Fruit fly (Drosophila melanogaster) whole organism, embryonic: ENCODE measurements around the gene MtnD.

Experiments used
- Asciz ChIP-seq: fragments of 200-800 bp; sonication (Bioruptor generic); optimal IDR thresholded peaks from 2 replicates; lab custom pipeline; 2017; ENCODE audit warnings: missing biosample characterization, mild to moderate bottlenecking, missing genetic modification characterization, missing genetic modification reagents
- Bteb2 ChIP-seq: fragments of 200-800 bp; sonication (Bioruptor generic); optimal IDR thresholded peaks from 2 replicates; lab custom pipeline; 2016; ENCODE audit warnings: missing biosample characterization, missing genetic modification characterization
- CG1024 ChIP-seq: fragments of 200-800 bp; sonication (Bioruptor generic); IDR thresholded peaks from 2 replicates; pipeline ENCODE4 v1.3.6; 2022; ENCODE audit warnings: missing biosample characterization, missing genetic modification characterization
- CG10267 ChIP-seq: fragments of 200-800 bp; sonication (Bioruptor generic); optimal IDR thresholded peaks from 2 replicates; lab custom pipeline; 2018; ENCODE audit warnings: missing biosample characterization, mild to moderate bottlenecking, missing genetic modification characterization, moderate library complexity
- CG10462 ChIP-seq: fragments of 200-800 bp; sonication (Bioruptor generic); optimal IDR thresholded peaks from 2 replicates; lab custom pipeline; 2016; ENCODE audit warnings: missing biosample characterization, missing genetic modification characterization
- CG11247 ChIP-seq: fragments of 200-800 bp; sonication (Bioruptor generic); IDR thresholded peaks from 2 replicates; pipeline ENCODE4 v1.3.6; 2022; ENCODE audit warnings: missing biosample characterization, missing genetic modification characterization
- CG12155 ChIP-seq: fragments of 200-800 bp; sonication (Bioruptor generic); optimal IDR thresholded peaks from 3 replicates; lab custom pipeline; 2016; ENCODE audit warnings: missing biosample characterization, missing genetic modification characterization
- CG13123 ChIP-seq: fragments of 200-800 bp; sonication (Bioruptor generic); optimal IDR thresholded peaks from 2 replicates; lab custom pipeline; 2016; ENCODE audit warnings: missing biosample characterization, missing genetic modification characterization
- CG13296 ChIP-seq: fragments of 200-800 bp; sonication (Bioruptor generic); optimal IDR thresholded peaks from 3 replicates; lab custom pipeline; 2018; ENCODE audit warnings: missing biosample characterization, mild to moderate bottlenecking, missing genetic modification characterization
- CG13624 ChIP-seq: fragments of 200-800 bp; sonication (Bioruptor generic); optimal IDR thresholded peaks from 2 replicates; lab custom pipeline; 2016; ENCODE audit warnings: missing biosample characterization, missing genetic modification characterization
- CG14014 ChIP-seq: fragments of 200-800 bp; sonication (Bioruptor generic); IDR thresholded peaks from 2 replicates; pipeline ENCODE4 v1.3.6; 2022; ENCODE audit warnings: missing biosample characterization, missing genetic modification characterization
- CG15514 ChIP-seq: fragments of 200-800 bp; sonication (Bioruptor generic); optimal IDR thresholded peaks from 3 replicates; lab custom pipeline; 2017; ENCODE audit warnings: missing biosample characterization, missing genetic modification characterization, mild to moderate bottlenecking, moderate library complexity, missing genetic modification reagents
- CG1792 ChIP-seq: fragments of 200-800 bp; sonication (Bioruptor generic); optimal IDR thresholded peaks from 2 replicates; lab custom pipeline; 2016; ENCODE audit warnings: missing biosample characterization, missing genetic modification characterization
- CG31365 ChIP-seq: fragments of 200-800 bp; sonication (Bioruptor generic); optimal IDR thresholded peaks from 2 replicates; lab custom pipeline; 2018; ENCODE audit warnings: missing biosample characterization, mild to moderate bottlenecking, missing genetic modification characterization
- CG4360 ChIP-seq: fragments of 200-800 bp; sonication (Bioruptor generic); IDR thresholded peaks from 2 replicates; pipeline ENCODE4 v1.3.6; 2022; ENCODE audit warnings: missing biosample characterization, missing genetic modification characterization
- CG43689 ChIP-seq: fragments of 200-800 bp; sonication (Bioruptor generic); IDR thresholded peaks from 2 replicates; pipeline ENCODE4 v1.3.6; 2022; ENCODE audit warnings: missing biosample characterization, missing genetic modification characterization
- CG5180 ChIP-seq: fragments of 200-800 bp; sonication (Bioruptor generic); optimal IDR thresholded peaks from 3 replicates; lab custom pipeline; 2017; ENCODE audit warnings: missing biosample characterization, missing genetic modification characterization, mild to moderate bottlenecking, moderate library complexity, missing genetic modification reagents
- CG6272 ChIP-seq: fragments of 200-800 bp; sonication (Bioruptor generic); IDR thresholded peaks from 2 replicates; pipeline ENCODE4 v1.3.6; 2022; ENCODE audit warnings: missing biosample characterization, missing genetic modification characterization
- CG6854 ChIP-seq: fragments of 200-800 bp; sonication (Bioruptor generic); optimal IDR thresholded peaks from 3 replicates; lab custom pipeline; 2017; ENCODE audit warnings: missing biosample characterization, mild to moderate bottlenecking, missing genetic modification characterization
- CG8944 ChIP-seq: fragments of 200-800 bp; sonication (Bioruptor generic); optimal IDR thresholded peaks from 3 replicates; lab custom pipeline; 2016; ENCODE audit warnings: missing biosample characterization, missing genetic modification characterization
- CG9727 ChIP-seq: fragments of 200-800 bp; sonication (Bioruptor generic); optimal IDR thresholded peaks from 3 replicates; lab custom pipeline; 2017; ENCODE audit warnings: missing biosample characterization, mild to moderate bottlenecking, missing genetic modification characterization
- CG9876 ChIP-seq: fragments of 200-800 bp; sonication (Bioruptor generic); optimal IDR thresholded peaks from 2 replicates; lab custom pipeline; 2016; ENCODE audit warnings: missing biosample characterization, missing genetic modification characterization
- Dek ChIP-seq: fragments of 200-800 bp; sonication (Bioruptor generic); optimal IDR thresholded peaks from 3 replicates; lab custom pipeline; 2019; ENCODE audit warnings: missing biosample characterization, mild to moderate bottlenecking, missing genetic modification characterization, moderate library complexity
- Dll ChIP-seq: fragments of 200-800 bp; sonication (Bioruptor generic); IDR thresholded peaks from 4 replicates; pipeline ENCODE4 v1.3.6; 2022; ENCODE audit warnings: missing biosample characterization, missing genetic modification characterization; ENCODE audit not compliant: partially characterized antibody
- Elba2 ChIP-seq: fragments of 200-800 bp; sonication (Bioruptor generic); optimal IDR thresholded peaks from 3 replicates; lab custom pipeline; 2016; ENCODE audit warnings: missing biosample characterization, missing genetic modification characterization
- Ets65A ChIP-seq: fragments of 200-800 bp; sonication (Bioruptor generic); peaks from one replicate; lab custom pipeline; 2016; ENCODE audit warnings: missing biosample characterization, missing genetic modification characterization
- HLH3B ChIP-seq: fragments of 200-800 bp; sonication (Bioruptor generic); IDR thresholded peaks from 2 replicates; pipeline ENCODE4 v1.3.6; 2022; ENCODE audit warnings: missing biosample characterization, missing genetic modification characterization
- HmgZ ChIP-seq: fragments of 200-800 bp; sonication (Bioruptor generic); optimal IDR thresholded peaks from 2 replicates; lab custom pipeline; 2018; ENCODE audit warnings: missing biosample characterization, mild to moderate bottlenecking, missing genetic modification characterization
- Hr3 ChIP-seq: fragments of 200-800 bp; sonication (Bioruptor generic); optimal IDR thresholded peaks from 3 replicates; lab custom pipeline; 2016; ENCODE audit warnings: missing biosample characterization, missing genetic modification characterization
- MBD-R2 ChIP-seq: fragments of 200-800 bp; sonication (Bioruptor generic); IDR thresholded peaks from 2 replicates; pipeline ENCODE4 v1.3.6; 2022; ENCODE audit warnings: missing biosample characterization, missing genetic modification characterization
- Mad ChIP-seq: fragments of 200-800 bp; sonication (Bioruptor generic); optimal IDR thresholded peaks from 2 replicates; lab custom pipeline; 2016; ENCODE audit warnings: missing biosample characterization, missing genetic modification characterization
- Mes4 ChIP-seq: fragments of 200-800 bp; sonication (Bioruptor generic); optimal IDR thresholded peaks from 2 replicates; lab custom pipeline; 2016; ENCODE audit warnings: missing biosample characterization, missing genetic modification characterization
- Oaz ChIP-seq: fragments of 200-800 bp; sonication (Bioruptor generic); IDR thresholded peaks from 2 replicates; pipeline ENCODE4 v1.3.6; 2022; ENCODE audit warnings: missing biosample characterization, missing genetic modification characterization
- Rx ChIP-seq: fragments of 200-800 bp; sonication (Bioruptor generic); IDR thresholded peaks from 2 replicates; pipeline ENCODE4 v1.3.6; 2022; ENCODE audit warnings: missing biosample characterization, missing genetic modification characterization
- abd-A ChIP-seq: fragments of 200-800 bp; sonication (Bioruptor generic); optimal IDR thresholded peaks from 3 replicates; lab custom pipeline; 2019; ENCODE audit warnings: missing biosample characterization, mild to moderate bottlenecking, missing genetic modification characterization, moderate library complexity
- bowl ChIP-seq: fragments of 200-800 bp; sonication (Bioruptor generic); IDR thresholded peaks from 2 replicates; pipeline ENCODE4 v1.3.6; 2022; ENCODE audit warnings: missing biosample characterization, missing genetic modification characterization
- btn ChIP-seq: fragments of 200-800 bp; sonication (Bioruptor generic); optimal IDR thresholded peaks from 2 replicates; lab custom pipeline; 2016; ENCODE audit warnings: missing biosample characterization, missing genetic modification characterization
- caup ChIP-seq: fragments of 200-800 bp; sonication (Bioruptor generic); optimal IDR thresholded peaks from 3 replicates; lab custom pipeline; 2017; ENCODE audit warnings: missing biosample characterization, mild to moderate bottlenecking, missing genetic modification characterization, moderate library complexity; ENCODE audit not compliant: severe bottlenecking
- cg ChIP-seq: fragments of 200-800 bp; sonication (Bioruptor generic); optimal IDR thresholded peaks from 3 replicates; lab custom pipeline; 2019; ENCODE audit warnings: missing biosample characterization, mild to moderate bottlenecking, missing genetic modification characterization, moderate library complexity
- cwo ChIP-seq: fragments of 200-800 bp; sonication (Bioruptor generic); optimal IDR thresholded peaks from 3 replicates; lab custom pipeline; 2017; ENCODE audit warnings: missing biosample characterization, missing genetic modification characterization, mild to moderate bottlenecking, moderate library complexity, missing genetic modification reagents
- eyg ChIP-seq: fragments of 200-800 bp; sonication (Bioruptor generic); optimal IDR thresholded peaks from 3 replicates; lab custom pipeline; 2016; ENCODE audit warnings: missing biosample characterization, missing genetic modification characterization
- jigr1 ChIP-seq: fragments of 200-800 bp; sonication (Bioruptor generic); IDR thresholded peaks from 3 replicates; pipeline ENCODE4 v1.3.6; 2022; ENCODE audit warnings: missing biosample characterization, missing genetic modification characterization
- lilli ChIP-seq: fragments of 200-800 bp; sonication (Bioruptor generic); optimal IDR thresholded peaks from 3 replicates; lab custom pipeline; 2016; ENCODE audit warnings: missing biosample characterization, missing genetic modification characterization
- lola ChIP-seq, 3 experiments: fragments of >200 bp in 2 of 3; fragments of 200-800 bp in 1 of 3; sonication (Bioruptor generic) in 1 of 3; optimal IDR thresholded peaks; 2 replicates each; lab custom pipeline; 2017 to 2019; ENCODE audit warnings: missing biosample characterization in 3 of 3, missing genetic modification characterization in 3 of 3, mild to moderate bottlenecking in 1 of 3, moderate library complexity in 1 of 3
- luna ChIP-seq: fragments of 200-800 bp; sonication (Bioruptor generic); optimal IDR thresholded peaks from 2 replicates; lab custom pipeline; 2016; ENCODE audit warnings: missing biosample characterization, missing genetic modification characterization
- nmo ChIP-seq: fragments of 200-800 bp; sonication (Bioruptor generic); optimal IDR thresholded peaks from 2 replicates; lab custom pipeline; 2018; ENCODE audit warnings: missing biosample characterization, mild to moderate bottlenecking, missing genetic modification characterization, moderate library complexity
- sqz ChIP-seq: fragments of 200-800 bp; sonication (Bioruptor generic); optimal IDR thresholded peaks from 3 replicates; lab custom pipeline; 2018; ENCODE audit warnings: missing biosample characterization, mild to moderate bottlenecking, missing genetic modification characterization
- ssp ChIP-seq: fragments of 200-800 bp; sonication (Bioruptor generic); IDR thresholded peaks from 2 replicates; pipeline ENCODE4 v1.3.6; 2022; ENCODE audit warnings: missing biosample characterization, missing genetic modification characterization
- tio ChIP-seq: fragments of 200-800 bp; sonication (Bioruptor generic); optimal IDR thresholded peaks from 2 replicates; lab custom pipeline; 2017; ENCODE audit warnings: missing biosample characterization, missing genetic modification characterization, inconsistent platforms
- tll ChIP-seq, 2 experiments: fragments of 200-800 bp in 1 of 2; fragments of >200 bp in 1 of 2; sonication (Bioruptor generic) in 1 of 2; optimal IDR thresholded peaks; 2 replicates each; lab custom pipeline; 2017 to 2019; ENCODE audit warnings: missing biosample characterization in 2 of 2, missing genetic modification characterization in 2 of 2, mild to moderate bottlenecking in 1 of 2, moderate library complexity in 1 of 2

Gene MtnD

DNA sequence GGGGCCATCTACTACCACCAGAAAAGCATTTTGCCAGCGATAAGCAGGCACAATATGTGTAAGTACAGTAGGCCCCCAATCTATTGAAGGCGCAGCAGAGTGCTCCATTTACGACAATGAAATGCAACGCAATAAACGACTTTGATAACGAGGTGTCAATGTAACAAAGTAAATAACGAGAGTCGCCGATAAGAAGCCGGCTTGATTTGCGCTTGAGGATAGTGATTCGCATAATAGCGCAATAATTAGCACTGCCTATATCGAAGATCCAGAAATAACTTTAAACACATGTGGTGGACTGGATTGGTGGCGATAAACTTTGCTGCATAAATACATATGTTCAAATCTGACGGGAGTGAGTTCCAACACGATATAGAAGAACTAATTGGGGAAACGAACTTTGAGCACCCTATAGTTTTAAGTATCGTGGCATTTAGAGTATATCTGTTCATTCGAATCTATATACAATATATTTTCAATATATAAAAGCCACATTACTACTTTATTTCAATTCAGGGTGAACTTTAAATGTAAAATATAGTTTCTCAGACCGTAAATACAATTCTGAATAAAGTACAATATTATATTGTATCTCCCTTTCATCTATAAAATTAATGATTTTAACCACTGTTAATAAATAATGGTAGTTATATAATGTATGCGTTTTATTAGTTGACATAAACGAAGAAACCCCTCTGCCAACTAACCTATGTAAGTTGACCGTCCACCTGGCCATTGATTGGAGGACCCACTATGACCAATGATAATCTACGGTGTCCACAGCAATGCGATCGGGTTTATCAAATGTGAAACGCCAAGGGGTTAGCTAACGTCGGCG lies 14.5 kb downstream of the MtnD start (continued):
- no peak for TF ChIP-seq CG1792
- no peak for TF ChIP-seq Asciz (GFP tag; lab: Kevin White, UChicago)
- TF ChIP-seq Hr3: no peak
- TF ChIP-seq lilli (GFP tag; lab: Kevin White, UChicago): no peak
- no peak for TF ChIP-seq CG9727 (GFP tag; lab: Kevin White, UChicago)
- TF ChIP-seq Dll (GFP tag; lab: Robert Waterston, UW): no peak
- TF ChIP-seq lola (GFP tag; optimal IDR thresholded peaks at IDR 0.05; lab: Kevin White, UChicago): peak in 1 of 3 experiments; percentile 32
- TF ChIP-seq bowl: no peak
- no peak for TF ChIP-seq HLH3B (GFP tag; lab: Robert Waterston, UW)
- no peak for TF ChIP-seq CG6854 (GFP tag; lab: Kevin White, UChicago)
- no peak for TF ChIP-seq cg (GFP tag; lab: Kevin White, UChicago)
- TF ChIP-seq ssp (GFP tag; lab: Robert Waterston, UW): no peak
- no peak for TF ChIP-seq Dek
- TF ChIP-seq Mes4 (GFP tag; lab: Kevin White, UChicago): no peak
- TF ChIP-seq HmgZ (tag; lab: Kevin White, UChicago): peak; percentile 5
- TF ChIP-seq CG14014 (GFP tag; lab: Robert Waterston, UW): no peak
- TF ChIP-seq CG10462: no peak
- no peak for TF ChIP-seq CG15514
- no peak for TF ChIP-seq CG12155
- TF ChIP-seq eyg (GFP tag; lab: Kevin White, UChicago): no peak
- no peak for TF ChIP-seq cwo (GFP tag; lab: Kevin White, UChicago)
- no peak for TF ChIP-seq CG10267 (tag; lab: Kevin White, UChicago)
- TF ChIP-seq CG13123 (GFP tag; lab: Kevin White, UChicago): no peak
- no peak for TF ChIP-seq abd-A (tag; lab: Kevin White, UChicago)
- TF ChIP-seq CG5180 (GFP tag; lab: Kevin White, UChicago): no peak
- TF ChIP-seq Oaz (GFP tag; lab: Robert Waterston, UW): no peak
- TF ChIP-seq Rx: no peak
- no peak for TF ChIP-seq CG8944
- no peak for TF ChIP-seq luna (GFP tag; lab: Kevin White, UChicago)
- TF ChIP-seq Ets65A: peak; percentile 19
- TF ChIP-seq CG13296: no peak
- no peak for TF ChIP-seq CG4360 (GFP tag; lab: Robert Waterston, UW)
- TF ChIP-seq CG31365 (tag; lab: Kevin White, UChicago): no peak
- no peak for TF ChIP-seq CG13624 (GFP tag; lab: Kevin White, UChicago)
- no peak for TF ChIP-seq Mad (GFP tag; lab: Kevin White, UChicago)
- TF ChIP-seq Bteb2: no peak
- no peak for TF ChIP-seq CG1024
- TF ChIP-seq tio (GFP tag; lab: Kevin White, UChicago): no peak
- TF ChIP-seq sqz (GFP tag; lab: Kevin White, UChicago): no peak
- no peak for TF ChIP-seq nmo (GFP tag; lab: Kevin White, UChicago)
- no peak for TF ChIP-seq tll (GFP tag; optimal IDR thresholded peaks at IDR 0.05; lab: Kevin White, UChicago)
- TF ChIP-seq CG43689 (GFP tag; lab: Robert Waterston, UW): no peak
- TF ChIP-seq btn (GFP tag; lab: Kevin White, UChicago): no peak
- no peak for TF ChIP-seq MBD-R2
- TF ChIP-seq Elba2 (GFP tag; lab: Kevin White, UChicago): no peak
- no peak for TF ChIP-seq CG6272 (GFP tag; lab: Robert Waterston, UW)
- TF ChIP-seq CG9876: no peak
- TF ChIP-seq CG11247 (GFP tag; lab: Robert Waterston, UW): no peak
- no peak for TF ChIP-seq caup
- no peak for TF ChIP-seq jigr1 (GFP tag; lab: Robert Waterston, UW)
